Fruit fly (Drosophila melanogaster): ENCODE results near the gene Cpr11B.

dm6 chrX:12577722-12578121 lies 24.8 kb downstream of the Cpr11B start:
- TF ChIP-seq CTCF (optimal IDR thresholded peaks at IDR 0.05), result no peak
- TF ChIP-seq CG8478 (optimal IDR thresholded peaks at IDR 0.05), result no peak
